Fruit fly (Drosophila melanogaster) whole organism, embryonic: Measurements from ENCODE around the gene Rab6.
A peak's percentile ranks its signal among the peaks of the same experiment; 100 is the strongest.

Experiments
- Blimp-1 ChIP-seq: fragments of 200-800 bp; sonication (Bioruptor generic); optimal IDR thresholded peaks from 3 replicates; lab custom pipeline; 2018; ENCODE audit warnings: missing biosample characterization, missing genetic modification characterization, mild to moderate bottlenecking, moderate library complexity, missing genetic modification reagents
- BtbVII ChIP-seq: fragments of 200-800 bp; sonication (Bioruptor generic); optimal IDR thresholded peaks from 3 replicates; lab custom pipeline; 2017; ENCODE audit warnings: missing biosample characterization, mild to moderate bottlenecking, missing genetic modification characterization
- CG10147 ChIP-seq: fragments of 200-800 bp; sonication (Bioruptor generic); optimal IDR thresholded peaks from 2 replicates; lab custom pipeline; 2019; ENCODE audit warnings: missing biosample characterization, mild to moderate bottlenecking, missing genetic modification characterization, moderate library complexity
- CG10431 ChIP-seq: fragments of 200-800 bp; sonication (Bioruptor generic); optimal IDR thresholded peaks from 3 replicates; lab custom pipeline; 2018; ENCODE audit warnings: missing biosample characterization, mild to moderate bottlenecking, missing genetic modification characterization
- CG10654 ChIP-seq: fragments of 200-800 bp; sonication (Bioruptor generic); optimal IDR thresholded peaks from 2 replicates; lab custom pipeline; 2016; ENCODE audit warnings: missing biosample characterization, missing genetic modification characterization
- CG10959 ChIP-seq: fragments of 200-800 bp; sonication (Bioruptor generic); IDR thresholded peaks from 2 replicates; pipeline ENCODE4 v1.3.6; 2022; ENCODE audit warnings: missing biosample characterization, missing genetic modification characterization
- CG1233 ChIP-seq: fragments of 200-800 bp; sonication (Bioruptor generic); optimal IDR thresholded peaks from 4 replicates; lab custom pipeline; 2018; ENCODE audit warnings: missing biosample characterization, mild to moderate bottlenecking, missing genetic modification characterization
- CG12769 ChIP-seq: fragments of 200-800 bp; sonication (Bioruptor generic); optimal IDR thresholded peaks from 2 replicates; lab custom pipeline; 2019; ENCODE audit warnings: missing biosample characterization, mild to moderate bottlenecking, missing genetic modification characterization, moderate library complexity
- CG13287 ChIP-seq: fragments of 200-800 bp; sonication (Bioruptor generic); IDR thresholded peaks from 2 replicates; pipeline ENCODE4 v1.3.6; 2022; ENCODE audit warnings: missing biosample characterization, missing genetic modification characterization; ENCODE audit not compliant: partially characterized antibody
- CG13424 ChIP-seq: fragments of 200-800 bp; sonication (Bioruptor generic); optimal IDR thresholded peaks from 2 replicates; lab custom pipeline; 2019; ENCODE audit warnings: missing biosample characterization, mild to moderate bottlenecking, missing genetic modification characterization, moderate library complexity
- CG17186 ChIP-seq: fragments of 200-800 bp; sonication (Bioruptor generic); optimal IDR thresholded peaks from 3 replicates; lab custom pipeline; 2017; ENCODE audit warnings: missing biosample characterization, missing genetic modification reagents, missing genetic modification characterization
- CG18764 ChIP-seq: fragments of 200-800 bp; sonication (Bioruptor generic); optimal IDR thresholded peaks from 3 replicates; lab custom pipeline; 2016; ENCODE audit warnings: missing biosample characterization, missing genetic modification characterization
- CG2202 ChIP-seq: fragments of 200-800 bp; sonication (Bioruptor generic); optimal IDR thresholded peaks from 2 replicates; lab custom pipeline; 2018; ENCODE audit warnings: missing biosample characterization, mild to moderate bottlenecking, missing genetic modification characterization
- CG32767 ChIP-seq: fragments of 200-800 bp; sonication (Bioruptor generic); IDR thresholded peaks from 2 replicates; pipeline ENCODE4 v1.3.6; 2022; ENCODE audit warnings: missing biosample characterization, missing genetic modification characterization
- CG3838 ChIP-seq: fragments of 200-800 bp; sonication (Bioruptor generic); optimal IDR thresholded peaks from 3 replicates; lab custom pipeline; 2016; ENCODE audit warnings: missing biosample characterization, missing genetic modification characterization
- CG4617 ChIP-seq: fragments of 200-800 bp; sonication (Bioruptor generic); optimal IDR thresholded peaks from 3 replicates; lab custom pipeline; 2016; ENCODE audit warnings: missing biosample characterization, missing genetic modification characterization, borderline replicate concordance
- CG6689 ChIP-seq: fragments of 200-800 bp; sonication (Bioruptor generic); IDR thresholded peaks from 2 replicates; pipeline ENCODE4 v1.3.6; 2022; ENCODE audit warnings: missing biosample characterization, missing genetic modification characterization
- CG6765 ChIP-seq: fragments of 200-800 bp; sonication (Bioruptor generic); optimal IDR thresholded peaks from 3 replicates; lab custom pipeline; 2017; ENCODE audit warnings: missing biosample characterization, mild to moderate bottlenecking, missing genetic modification characterization
- CG8089 ChIP-seq: fragments of 200-800 bp; sonication (Bioruptor generic); optimal IDR thresholded peaks from 3 replicates; lab custom pipeline; 2016; ENCODE audit warnings: missing biosample characterization, missing genetic modification characterization
- Doc2 ChIP-seq: fragments of 200-800 bp; sonication (Bioruptor generic); IDR thresholded peaks from 2 replicates; pipeline ENCODE4 v1.3.6; 2022; ENCODE audit warnings: missing biosample characterization, missing genetic modification characterization
- Gug ChIP-seq: fragments of 200-800 bp; sonication (Bioruptor generic); IDR thresholded peaks from 4 replicates; pipeline ENCODE4 v1.3.6; 2022; ENCODE audit warnings: missing biosample characterization, missing genetic modification characterization
- H2.0 ChIP-seq: fragments of 200-800 bp; sonication (Bioruptor generic); IDR thresholded peaks from 2 replicates; pipeline ENCODE4 v1.3.6; 2022; ENCODE audit warnings: missing biosample characterization, missing genetic modification characterization
- HmgZ ChIP-seq: fragments of 200-800 bp; sonication (Bioruptor generic); optimal IDR thresholded peaks from 2 replicates; lab custom pipeline; 2018; ENCODE audit warnings: missing biosample characterization, mild to moderate bottlenecking, missing genetic modification characterization
- Hr78 ChIP-seq, 2 experiments: fragments of 200-800 bp in 1 of 2; fragments of >200 bp in 1 of 2; sonication (Bioruptor generic) in 1 of 2; optimal IDR thresholded peaks; 2 replicates each; lab custom pipeline; 2017 to 2019; ENCODE audit warnings: missing biosample characterization in 2 of 2, missing genetic modification characterization in 2 of 2, mild to moderate bottlenecking in 1 of 2, moderate library complexity in 1 of 2
- Sox102F ChIP-seq: fragments of 200-800 bp; sonication (Bioruptor generic); optimal IDR thresholded peaks from 2 replicates; lab custom pipeline; 2018; ENCODE audit warnings: missing biosample characterization, mild to moderate bottlenecking, missing genetic modification characterization, moderate library complexity
- Trl ChIP-seq, 3 experiments: fragments of >200 bp in 2 of 3; fragments of 200-800 bp in 1 of 3; sonication (Bioruptor generic) in 1 of 3; optimal IDR thresholded peaks; 2 replicates in 1 of 3; 3 replicates in 2 of 3; lab custom pipeline; 2016 to 2017; ENCODE audit warnings: missing biosample characterization in 1 of 3, missing genetic modification characterization in 1 of 3
- Xbp1 ChIP-seq: fragments of 200-800 bp; sonication (Bioruptor generic); optimal IDR thresholded peaks from 3 replicates; lab custom pipeline; 2016; ENCODE audit warnings: missing biosample characterization, mild to moderate bottlenecking, missing genetic modification characterization
- btn ChIP-seq: fragments of 200-800 bp; sonication (Bioruptor generic); optimal IDR thresholded peaks from 2 replicates; lab custom pipeline; 2016; ENCODE audit warnings: missing biosample characterization, missing genetic modification characterization
- disco-r ChIP-seq: fragments of 200-800 bp; sonication (Bioruptor generic); optimal IDR thresholded peaks from 2 replicates; lab custom pipeline; 2016; ENCODE audit warnings: missing biosample characterization, missing genetic modification characterization
- dpn ChIP-seq, 2 experiments: fragments of 200-800 bp; sonication (Bioruptor generic); optimal IDR thresholded peaks; 3 replicates each; lab custom pipeline; 2016; ENCODE audit warnings: missing biosample characterization in 2 of 2, missing genetic modification characterization in 2 of 2
- eve ChIP-seq, 2 experiments: fragments of >200 bp; optimal IDR thresholded peaks; 2 replicates each; lab custom pipeline; 2017; ENCODE audit warnings: missing biosample characterization in 2 of 2, missing genetic modification characterization in 2 of 2
- fd102C ChIP-seq: fragments of 200-800 bp; sonication (Bioruptor generic); optimal IDR thresholded peaks from 2 replicates; lab custom pipeline; 2018; ENCODE audit warnings: missing biosample characterization, mild to moderate bottlenecking, missing genetic modification characterization, moderate library complexity
- fd64A ChIP-seq: fragments of 200-800 bp; sonication (Bioruptor generic); optimal IDR thresholded peaks from 3 replicates; lab custom pipeline; 2018; ENCODE audit warnings: missing biosample characterization, mild to moderate bottlenecking, missing genetic modification characterization
- fru ChIP-seq: fragments of >200 bp; optimal IDR thresholded peaks from 2 replicates; lab custom pipeline; 2017
- gce ChIP-seq: fragments of 200-800 bp; sonication (Bioruptor generic); IDR thresholded peaks from 3 replicates; pipeline ENCODE4 v1.3.6; 2022; ENCODE audit warnings: missing biosample characterization, missing genetic modification characterization
- gcm ChIP-seq: fragments of 200-800 bp; sonication (Bioruptor generic); optimal IDR thresholded peaks from 2 replicates; lab custom pipeline; 2019; ENCODE audit warnings: missing biosample characterization, mild to moderate bottlenecking, missing genetic modification characterization, moderate library complexity
- gem ChIP-seq: fragments of 200-800 bp; sonication (Bioruptor generic); optimal IDR thresholded peaks from 2 replicates; lab custom pipeline; 2019; ENCODE audit warnings: missing biosample characterization, mild to moderate bottlenecking, missing genetic modification characterization, moderate library complexity
- gro ChIP-seq: fragments of 200-800 bp; sonication (Bioruptor generic); optimal IDR thresholded peaks from 2 replicates; lab custom pipeline; 2016; ENCODE audit warnings: missing biosample characterization, missing genetic modification characterization
- gt ChIP-seq: fragments of 200-800 bp; sonication (Bioruptor generic); IDR thresholded peaks from 2 replicates; pipeline ENCODE4 v1.3.6; 2022; ENCODE audit warnings: missing biosample characterization, missing genetic modification characterization
- hkb ChIP-seq, 2 experiments: fragments of 200-800 bp in 1 of 2; fragments of >200 bp in 1 of 2; sonication (Bioruptor generic) in 1 of 2; IDR thresholded peaks in 1 of 2; optimal IDR thresholded peaks in 1 of 2; 2 replicates each; pipeline versions ENCODE4 v1.3.6 to Lab custom; 2017 to 2022; ENCODE audit warnings: missing biosample characterization in 1 of 2, missing genetic modification characterization in 1 of 2
- jigr1 ChIP-seq: fragments of 200-800 bp; sonication (Bioruptor generic); IDR thresholded peaks from 3 replicates; pipeline ENCODE4 v1.3.6; 2022; ENCODE audit warnings: missing biosample characterization, missing genetic modification characterization
- lmd ChIP-seq: fragments of 200-800 bp; sonication (Bioruptor generic); IDR thresholded peaks from 2 replicates; pipeline ENCODE4 v1.3.6; 2022; ENCODE audit warnings: missing biosample characterization, missing genetic modification characterization
- lola ChIP-seq, 3 experiments: fragments of >200 bp in 2 of 3; fragments of 200-800 bp in 1 of 3; sonication (Bioruptor generic) in 1 of 3; optimal IDR thresholded peaks; 2 replicates each; lab custom pipeline; 2017 to 2019; ENCODE audit warnings: missing biosample characterization in 3 of 3, missing genetic modification characterization in 3 of 3, mild to moderate bottlenecking in 1 of 3, moderate library complexity in 1 of 3
- nom ChIP-seq: fragments of 200-800 bp; sonication (Bioruptor generic); optimal IDR thresholded peaks from 2 replicates; lab custom pipeline; 2017; ENCODE audit warnings: missing biosample characterization, missing genetic modification characterization, mild to moderate bottlenecking, moderate library complexity, missing genetic modification reagents
- pb ChIP-seq: fragments of 200-800 bp; sonication (Bioruptor generic); optimal IDR thresholded peaks from 3 replicates; lab custom pipeline; 2016; ENCODE audit warnings: missing biosample characterization, missing genetic modification characterization
- so ChIP-seq: fragments of 200-800 bp; sonication (Bioruptor generic); IDR thresholded peaks from 3 replicates; pipeline ENCODE4 v1.3.6; 2022; ENCODE audit warnings: missing biosample characterization, missing genetic modification characterization
- vvl ChIP-seq: fragments of 200-800 bp; sonication (Bioruptor generic); IDR thresholded peaks from 2 replicates; pipeline ENCODE4 v1.3.6; 2022; ENCODE audit warnings: missing biosample characterization, missing genetic modification characterization
- zfh2 ChIP-seq: fragments of 200-800 bp; sonication (Bioruptor generic); optimal IDR thresholded peaks from 2 replicates; lab custom pipeline; 2016; ENCODE audit warnings: missing biosample characterization, missing genetic modification characterization

Gene Rab6

dm6 chr2L:12066617-12067251 lies 42.2 kb downstream of the Rab6 start, which contains the start of gene firl:
firl (minus strand) TSS chr2L:12066775.
- TF ChIP-seq disco-r: no peak
- no peak for TF ChIP-seq CG4617 (GFP tag; lab: Kevin White, UChicago)
- TF ChIP-seq CG12769 (tag; lab: Kevin White, UChicago): no peak
- TF ChIP-seq Trl (optimal IDR thresholded peaks at IDR 0.05; lab: Kevin White, UChicago): peak in 1 of 2 experiments; percentile 11
- TF ChIP-seq Trl (GFP tag; optimal IDR thresholded peaks at IDR 0.05; lab: Kevin White, UChicago): no peak
- TF ChIP-seq Blimp-1: peak; percentile 53
- no peak for TF ChIP-seq gt (GFP tag; lab: Robert Waterston, UW)
- no peak for TF ChIP-seq CG10654 (GFP tag; lab: Kevin White, UChicago)
- peak; percentile 55 for TF ChIP-seq nom
- no peak for TF ChIP-seq gcm (GFP tag; lab: Kevin White, UChicago)
- no peak for TF ChIP-seq CG13287 (GFP tag; lab: Robert Waterston, UW)
- TF ChIP-seq hkb (optimal IDR thresholded peaks at IDR 0.05; lab: Kevin White, UChicago): no peak
- TF ChIP-seq hkb (GFP tag; IDR thresholded peaks at IDR 0.05; lab: Robert Waterston, UW): no peak
- no peak for TF ChIP-seq Xbp1 (GFP tag; lab: Kevin White, UChicago)
- TF ChIP-seq CG17186: no peak
- no peak for TF ChIP-seq CG10431 (GFP tag; lab: Kevin White, UChicago)
- no peak for TF ChIP-seq CG13424 (tag; lab: Kevin White, UChicago)
- TF ChIP-seq CG6689 (GFP tag; lab: Robert Waterston, UW): no peak
- TF ChIP-seq HmgZ (tag; lab: Kevin White, UChicago): no peak
- TF ChIP-seq fru (lab: Kevin White, UChicago): no peak
- TF ChIP-seq CG18764: no peak
- TF ChIP-seq fd102C (GFP tag; lab: Kevin White, UChicago): no peak
- no peak for TF ChIP-seq gce
- no peak for TF ChIP-seq CG8089 (GFP tag; lab: Kevin White, UChicago)
- no peak for TF ChIP-seq H2.0 (GFP tag; lab: Robert Waterston, UW)
- no peak for TF ChIP-seq eve (GFP tag; optimal IDR thresholded peaks at IDR 0.05; lab: Kevin White, UChicago)

DNA sequence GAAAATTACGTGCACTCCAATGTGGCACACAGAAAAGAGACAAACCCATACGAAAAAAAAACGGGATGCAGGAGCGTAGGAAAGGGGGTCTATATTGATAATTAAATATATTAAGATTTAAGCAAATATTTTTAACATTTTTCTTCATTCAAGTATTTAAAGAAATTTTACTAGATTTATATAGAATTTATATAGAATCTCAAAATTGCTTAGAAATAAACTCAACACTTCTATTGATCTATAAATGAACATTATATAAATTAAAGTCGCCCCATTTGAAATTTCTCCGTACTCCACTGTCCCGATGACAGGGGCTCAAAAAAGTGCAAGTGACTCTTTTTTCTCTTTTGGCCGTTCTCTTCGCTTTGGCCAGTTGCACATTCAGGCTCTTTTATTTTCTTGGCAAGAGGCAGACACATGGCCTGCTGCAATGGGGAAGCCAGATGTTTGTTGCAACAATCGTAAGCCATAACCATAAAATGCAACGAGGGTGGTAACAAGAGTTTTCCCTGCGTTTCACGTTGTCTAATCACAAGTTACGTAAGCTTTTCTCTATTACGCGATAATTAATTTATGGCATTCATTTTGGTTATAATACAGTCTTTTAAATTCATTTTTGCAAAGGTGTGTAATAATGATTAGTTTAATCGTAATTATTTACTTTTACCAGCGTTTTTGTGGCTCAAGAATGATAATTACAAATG lies 43.1 kb downstream of the Rab6 start:
- TF ChIP-seq dpn (GFP tag; optimal IDR thresholded peaks at IDR 0.05; lab: Kevin White, UChicago): no peak
- peak; percentile 57 for TF ChIP-seq Sox102F (GFP tag; lab: Kevin White, UChicago)
- TF ChIP-seq CG32767: no peak
- peak; percentile 62; the same call in 1 of the 2 replicates for TF ChIP-seq vvl (GFP tag; lab: Robert Waterston, UW)
- peak; percentile 75 for TF ChIP-seq gem (tag; lab: Kevin White, UChicago)
- no peak for TF ChIP-seq zfh2 (GFP tag; lab: Kevin White, UChicago)
- no peak for TF ChIP-seq jigr1
- TF ChIP-seq CG6765: no peak
- no peak for TF ChIP-seq Doc2 (GFP tag; lab: Robert Waterston, UW)
- no peak for TF ChIP-seq Hr78 (GFP tag; optimal IDR thresholded peaks at IDR 0.05; lab: Kevin White, UChicago)
- peak; percentile 28 for TF ChIP-seq CG2202
- TF ChIP-seq btn (GFP tag; lab: Kevin White, UChicago): no peak
- TF ChIP-seq CG10959 (GFP tag; lab: Robert Waterston, UW): no peak
- no peak for TF ChIP-seq Gug (GFP tag; lab: Robert Waterston, UW)
- TF ChIP-seq pb (GFP tag; lab: Kevin White, UChicago): no peak
- no peak for TF ChIP-seq lmd (GFP tag; lab: Robert Waterston, UW)
- TF ChIP-seq CG3838: no peak
- no peak for TF ChIP-seq gro (GFP tag; lab: Kevin White, UChicago)
- TF ChIP-seq lola (GFP tag; optimal IDR thresholded peaks at IDR 0.05; lab: Kevin White, UChicago): peak in 1 of 3 experiments; percentile 74
- no peak for TF ChIP-seq BtbVII (GFP tag; lab: Kevin White, UChicago)
- TF ChIP-seq fd64A: no peak
- peak; percentile 52 for TF ChIP-seq gcm (GFP tag; lab: Kevin White, UChicago)
- TF ChIP-seq CG10147 (GFP tag; lab: Kevin White, UChicago): no peak
- TF ChIP-seq so (GFP tag; lab: Robert Waterston, UW): no peak
- no peak for TF ChIP-seq CG1233 (GFP tag; lab: Kevin White, UChicago)
